Worm (Caenorhabditis elegans): ENCODE measurements around the gene sprr-1.

DNA sequence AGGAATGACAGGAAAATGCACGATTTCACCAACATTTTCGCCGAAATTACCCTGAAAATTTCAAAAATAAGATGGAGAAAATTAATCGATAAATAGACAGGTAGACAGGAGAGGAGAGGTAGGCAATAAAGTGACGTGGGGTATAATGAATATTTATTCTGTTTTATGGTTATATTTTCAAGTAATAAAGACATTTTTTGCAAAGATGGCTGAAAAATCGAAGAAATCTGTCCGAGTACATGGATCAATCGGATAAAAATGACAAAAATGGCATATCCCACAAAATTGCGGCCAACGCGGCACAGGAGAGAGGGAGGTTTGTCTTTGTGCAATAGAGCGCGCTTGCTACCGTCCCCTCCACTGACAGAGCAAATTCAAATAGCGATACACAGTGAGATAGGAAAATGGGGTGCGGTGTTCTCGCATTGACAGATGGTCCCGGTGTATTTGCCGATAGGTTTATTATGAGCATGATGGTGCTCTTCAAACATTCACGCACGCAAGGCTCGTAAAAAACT lies 41.8 kb downstream of the sprr-1 start, which contains the start of gene zipt-7.2:
- TF ChIP-seq sdc-2 (tag; optimal IDR thresholded peaks at IDR 0.05) = no peak
- TF ChIP-seq tbx-2 (tag; optimal IDR thresholded peaks at IDR 0.05) = no peak
- no peak for TF ChIP-seq fkh-10 (GFP tag; optimal IDR thresholded peaks at IDR 0.05)
- no peak for TF ChIP-seq ceh-30 (tag; optimal IDR thresholded peaks at IDR 0.05)
- no peak for TF ChIP-seq T23F11.4 (GFP tag; optimal IDR thresholded peaks at IDR 0.05)
- TF ChIP-seq ceh-2 (tag; optimal IDR thresholded peaks at IDR 0.05) = no peak
- TF ChIP-seq ama-1 (optimal IDR thresholded peaks at IDR 0.05) = no peak
- TF ChIP-seq ets-4 (tag; optimal IDR thresholded peaks at IDR 0.05) = no peak
- TF ChIP-seq unc-42 (tag; optimal IDR thresholded peaks at IDR 0.05) = no peak
- TF ChIP-seq C08G9.2 (tag; optimal IDR thresholded peaks at IDR 0.05) = no peak
- no peak for TF ChIP-seq Y22D7AL.16 (tag; optimal IDR thresholded peaks at IDR 0.05)
- no peak for TF ChIP-seq fax-1 (tag; optimal IDR thresholded peaks at IDR 0.05)
- no peak for TF ChIP-seq nhr-11 (tag; optimal IDR thresholded peaks at IDR 0.05)
- no peak for TF ChIP-seq pha-4 (tag; optimal IDR thresholded peaks at IDR 0.05)

Data from whole organism, late embryonic.